Worm (Caenorhabditis elegans) whole organism, L4 larva: ENCODE measurements around the gene sftb-1.

Experiments
- F26F4.8 ChIP-seq: fragments of 200-800 bp; sonication (Bioruptor generic); conservative IDR thresholded peaks from 2 replicates; pipeline ENCODE4 v1.3.6; 2022; ENCODE audit warnings: missing genetic modification characterization, missing compliant biosample characterization
- F44E2.7 ChIP-seq: fragments of 200-800 bp; sonication (Bioruptor generic); IDR thresholded peaks from 2 replicates; pipeline ENCODE4 v2.1.2; 2022; ENCODE audit warnings: missing genetic modification characterization, missing compliant biosample characterization
- T20F7.1 ChIP-seq: fragments of 200-800 bp; sonication (Bioruptor generic); optimal IDR thresholded peaks from 2 replicates; lab custom pipeline; 2018; ENCODE audit warnings: mild to moderate bottlenecking, missing genetic modification characterization, missing compliant biosample characterization
- Y75B8A.6 ChIP-seq: fragments of 200-800 bp; sonication (Bioruptor generic); IDR thresholded peaks from 2 replicates; pipeline ENCODE4 v1.3.6; 2022; ENCODE audit warnings: missing genetic modification reagents, missing genetic modification characterization, missing compliant biosample characterization
- ama-1 ChIP-seq: fragments of 150-350 bp; optimal IDR thresholded peaks from 2 replicates; lab custom pipeline; 2014; ENCODE audit warnings: inconsistent platforms, mixed read lengths
- attf-4 ChIP-seq: sonication (generic microtip); optimal IDR thresholded peaks from 3 replicates; lab custom pipeline; 2017; ENCODE audit warnings: missing biosample characterization, missing genetic modification characterization
- ceh-20 ChIP-seq: fragments of 200-800 bp; sonication (Bioruptor generic); IDR thresholded peaks from 2 replicates; pipeline ENCODE4 v1.3.6; 2022; ENCODE audit warnings: missing genetic modification reagents, missing genetic modification characterization, missing compliant biosample characterization
- ceh-28 ChIP-seq: fragments of 150-350 bp; optimal IDR thresholded peaks from 2 replicates; lab custom pipeline; 2014; ENCODE audit warnings: missing biosample characterization, missing genetic modification reagents, missing genetic modification characterization
- ceh-32 ChIP-seq: sonication (generic microtip); optimal IDR thresholded peaks from 2 replicates; lab custom pipeline; 2016; ENCODE audit warnings: mild to moderate bottlenecking, missing genetic modification characterization, missing compliant biosample characterization; ENCODE audit not compliant: poor library complexity
- ceh-62 ChIP-seq: sonication (generic microtip); optimal IDR thresholded peaks from 2 replicates; lab custom pipeline; 2017; ENCODE audit warnings: missing biosample characterization, missing genetic modification characterization
- ceh-82 ChIP-seq: sonication (generic microtip); optimal IDR thresholded peaks from 2 replicates; lab custom pipeline; 2017; ENCODE audit warnings: missing biosample characterization, missing genetic modification characterization
- ctbp-1 ChIP-seq: fragments of 200-800 bp; sonication (Bioruptor generic); IDR thresholded peaks from 2 replicates; pipeline ENCODE4 v1.3.6; 2022; ENCODE audit warnings: missing genetic modification reagents, missing genetic modification characterization, missing compliant biosample characterization
- daf-12 ChIP-seq: fragments of 150-350 bp; optimal IDR thresholded peaks from 2 replicates; lab custom pipeline; 2014; ENCODE audit warnings: missing biosample characterization, missing genetic modification reagents, missing genetic modification characterization
- daf-16 ChIP-seq, 3 experiments: sonication (generic microtip); optimal IDR thresholded peaks; 2 replicates each; lab custom pipeline; 2016 to 2017; ENCODE audit warnings: missing genetic modification characterization in 3 of 3, missing genetic modification reagents in 3 of 3, mild to moderate bottlenecking in 2 of 3, missing compliant biosample characterization in 2 of 3, missing biosample characterization in 1 of 3, moderate library complexity in 1 of 3
- daf-8 ChIP-seq: fragments of 200-800 bp; sonication (Bioruptor generic); IDR thresholded peaks from 2 replicates; pipeline ENCODE4 v1.3.6; 2022; ENCODE audit warnings: missing genetic modification characterization, missing compliant biosample characterization
- dmd-6 ChIP-seq: fragments of 200-800 bp; sonication (Bioruptor generic); IDR thresholded peaks from 2 replicates; pipeline ENCODE4 v1.3.6; 2022; ENCODE audit warnings: missing genetic modification reagents, missing genetic modification characterization, missing compliant biosample characterization
- duxl-1 ChIP-seq: sonication (generic microtip); optimal IDR thresholded peaks from 2 replicates; lab custom pipeline; 2016; ENCODE audit warnings: mild to moderate bottlenecking, missing genetic modification characterization, moderate library complexity, missing compliant biosample characterization; ENCODE audit not compliant: poor library complexity
- dve-1 ChIP-seq: sonication (generic microtip); optimal IDR thresholded peaks from 2 replicates; lab custom pipeline; 2017; ENCODE audit warnings: antibody characterized with exemption, mild to moderate bottlenecking, missing genetic modification characterization, missing compliant biosample characterization; ENCODE audit not compliant: insufficient read depth
- fkh-10 ChIP-seq: fragments of 150-350 bp; optimal IDR thresholded peaks from 2 replicates; lab custom pipeline; 2014; ENCODE audit warnings: missing biosample characterization, missing genetic modification reagents, missing genetic modification characterization
- hlh-30 ChIP-seq: sonication (generic microtip); optimal IDR thresholded peaks from 2 replicates; lab custom pipeline; 2017; ENCODE audit warnings: antibody characterized with exemption, mild to moderate bottlenecking, missing genetic modification characterization, missing compliant biosample characterization; ENCODE audit not compliant: insufficient read depth
- jun-1 ChIP-seq: fragments of 150-350 bp; optimal IDR thresholded peaks from 2 replicates; lab custom pipeline; 2014; ENCODE audit warnings: missing biosample characterization, missing genetic modification reagents, missing genetic modification characterization
- lim-7 ChIP-seq: fragments of 200-800 bp; sonication (Bioruptor generic); IDR thresholded peaks from 2 replicates; pipeline ENCODE4 v1.3.6; 2022; ENCODE audit warnings: missing genetic modification characterization, missing compliant biosample characterization
- lin-13 ChIP-seq: fragments of 150-350 bp; optimal IDR thresholded peaks from 2 replicates; lab custom pipeline; 2014; ENCODE audit warnings: missing biosample characterization, missing genetic modification reagents, missing genetic modification characterization
- lin-29 ChIP-seq: fragments of 200-800 bp; sonication (Bioruptor generic); IDR thresholded peaks from 2 replicates; pipeline ENCODE4 v1.3.6; 2022; ENCODE audit warnings: missing genetic modification reagents, missing genetic modification characterization, missing compliant biosample characterization
- lir-3 ChIP-seq: sonication (generic microtip); optimal IDR thresholded peaks from 2 replicates; lab custom pipeline; 2016; ENCODE audit warnings: mild to moderate bottlenecking, missing genetic modification characterization, missing compliant biosample characterization
- lsy-2 ChIP-seq, 2 experiments: fragments of 150-350 bp in 1 of 2; sonication (generic microtip) in 1 of 2; optimal IDR thresholded peaks; 2 replicates each; lab custom pipeline; 2014 to 2017; ENCODE audit warnings: missing biosample characterization in 2 of 2, missing genetic modification characterization in 2 of 2
- madf-5 ChIP-seq, 2 experiments: fragments of 200-800 bp; sonication (Bioruptor generic); IDR thresholded peaks; 2 replicates each; pipeline ENCODE4 v1.3.6; 2022; ENCODE audit warnings: missing compliant biosample characterization in 2 of 2, missing genetic modification characterization in 2 of 2
- madf-9 ChIP-seq: fragments of 200-800 bp; sonication (Bioruptor generic); conservative IDR thresholded peaks from 2 replicates; pipeline ENCODE4 v1.3.6; 2022; ENCODE audit warnings: missing genetic modification reagents, missing genetic modification characterization, missing compliant biosample characterization
- mdl-1 ChIP-seq, 2 experiments: fragments of 150-350 bp in 1 of 2; sonication (generic microtip) in 1 of 2; optimal IDR thresholded peaks; 2 replicates each; lab custom pipeline; 2014 to 2017; ENCODE audit warnings: missing biosample characterization in 2 of 2, missing genetic modification characterization in 2 of 2
- mep-1 ChIP-seq: fragments of 150-350 bp; sonication (generic microtip); optimal IDR thresholded peaks from 3 replicates; lab custom pipeline; 2014; ENCODE audit warnings: missing biosample characterization, missing genetic modification characterization
- mes-2 ChIP-seq: sonication (generic microtip); optimal IDR thresholded peaks from 2 replicates; lab custom pipeline; 2016; ENCODE audit warnings: missing genotype, mild to moderate bottlenecking, missing genetic modification characterization, missing compliant biosample characterization; ENCODE audit not compliant: poor library complexity, severe bottlenecking
- mxl-2 ChIP-seq: fragments of 200-800 bp; sonication (Bioruptor generic); conservative IDR thresholded peaks from 2 replicates; pipeline ENCODE4 v1.3.6; 2022; ENCODE audit warnings: missing genetic modification reagents, missing genetic modification characterization, missing compliant biosample characterization
- nhr-102 ChIP-seq: sonication (generic microtip); optimal IDR thresholded peaks from 2 replicates; lab custom pipeline; 2016; ENCODE audit warnings: mild to moderate bottlenecking, missing genetic modification characterization, moderate library complexity, missing compliant biosample characterization
- nhr-11 ChIP-seq: fragments of 150-350 bp; optimal IDR thresholded peaks from 2 replicates; lab custom pipeline; 2014; ENCODE audit warnings: missing biosample characterization, missing genetic modification characterization
- nhr-28 ChIP-seq: fragments of 150-350 bp; optimal IDR thresholded peaks from 2 replicates; lab custom pipeline; 2014; ENCODE audit warnings: missing biosample characterization, missing genetic modification characterization
- nhr-48 ChIP-seq: sonication (generic microtip); optimal IDR thresholded peaks from 2 replicates; lab custom pipeline; 2016; ENCODE audit warnings: mild to moderate bottlenecking, missing genetic modification characterization, missing compliant biosample characterization
- nhr-6 ChIP-seq: fragments of 150-350 bp; optimal IDR thresholded peaks from 2 replicates; lab custom pipeline; 2014; ENCODE audit warnings: missing biosample characterization, missing genetic modification characterization
- pha-4 ChIP-seq, 2 experiments: fragments of 150-350 bp in 1 of 2; fragments of 200-800 bp in 1 of 2; sonication (Bioruptor generic) in 1 of 2; IDR thresholded peaks in 1 of 2; optimal IDR thresholded peaks in 1 of 2; 2 replicates each; pipeline versions ENCODE4 v1.3.6 to Lab custom; 2014 to 2022; ENCODE audit warnings: missing genetic modification characterization in 2 of 2, missing genetic modification reagents in 2 of 2, missing biosample characterization in 1 of 2, missing compliant biosample characterization in 1 of 2
- php-3 ChIP-seq: fragments of 200-800 bp; sonication (Bioruptor generic); IDR thresholded peaks from 2 replicates; pipeline ENCODE4 v1.3.6; 2022; ENCODE audit warnings: missing genetic modification reagents, missing genetic modification characterization, missing compliant biosample characterization
- rbr-2 ChIP-seq: sonication (generic microtip); optimal IDR thresholded peaks from 2 replicates; lab custom pipeline; 2016; ENCODE audit warnings: missing genotype, missing genetic modification characterization, missing compliant biosample characterization
- saeg-2 ChIP-seq: fragments of 200-800 bp; sonication (Bioruptor generic); IDR thresholded peaks from 2 replicates; pipeline ENCODE4 v1.3.6; 2022; ENCODE audit warnings: missing genetic modification reagents, missing genetic modification characterization, missing compliant biosample characterization
- sdz-12 ChIP-seq: fragments of 200-800 bp; sonication (Bioruptor generic); optimal IDR thresholded peaks from 2 replicates; lab custom pipeline; 2018; ENCODE audit warnings: mild to moderate bottlenecking, missing genetic modification characterization, missing compliant biosample characterization
- set-16 ChIP-seq: fragments of 200-800 bp; sonication (Bioruptor generic); IDR thresholded peaks from 2 replicates; pipeline ENCODE4 v1.3.6; 2022; ENCODE audit warnings: missing genetic modification reagents, missing genetic modification characterization, missing compliant biosample characterization
- skn-1 ChIP-seq: fragments of 150-350 bp; optimal IDR thresholded peaks from 2 replicates; lab custom pipeline; 2014; ENCODE audit warnings: missing biosample characterization, missing genetic modification characterization
- vab-7 ChIP-seq: fragments of 200-800 bp; sonication (Bioruptor generic); IDR thresholded peaks from 2 replicates; pipeline ENCODE4 v1.3.6; 2022; ENCODE audit warnings: missing genetic modification reagents, missing genetic modification characterization, missing compliant biosample characterization
- zfp-3 ChIP-seq: fragments of 200-800 bp; sonication (Bioruptor generic); conservative IDR thresholded peaks from 2 replicates; pipeline ENCODE4 v1.3.6; 2022; ENCODE audit warnings: missing genetic modification reagents, missing genetic modification characterization, missing compliant biosample characterization
- ztf-7 ChIP-seq: fragments of 150-350 bp; optimal IDR thresholded peaks from 2 replicates; lab custom pipeline; 2014; ENCODE audit warnings: missing biosample characterization, missing genetic modification characterization

sftb-1 gene

DNA sequence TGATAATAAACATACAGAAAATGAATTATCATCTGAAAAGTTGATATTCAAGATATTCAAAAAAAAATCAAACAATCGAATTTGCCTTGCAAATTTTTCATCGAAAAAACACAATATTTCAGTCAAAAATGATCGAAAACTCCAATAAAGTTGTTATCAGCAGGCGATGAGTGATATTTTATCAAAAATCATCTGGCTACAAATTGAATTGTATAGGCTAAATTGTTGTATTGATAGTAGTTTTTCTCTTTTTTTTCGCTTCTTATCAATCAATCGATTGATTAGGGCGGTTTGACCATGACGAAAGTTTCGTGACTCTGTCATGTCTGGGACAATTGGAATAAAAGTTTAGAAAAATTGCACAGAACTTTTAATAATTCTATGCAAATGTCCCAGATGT is 28.9 kb downstream of the sftb-1 start (continued):
- peak; percentile 79 for TF ChIP-seq php-3 (GFP tag; lab: Robert Waterston, UW)
- peak; percentile 33 for TF ChIP-seq hlh-30
- TF ChIP-seq ama-1 (lab: Kevin White, UChicago), result no peak
- peak; percentile 17 for TF ChIP-seq nhr-48 (tag; lab: Kevin White, UChicago)
- no peak for TF ChIP-seq Y75B8A.6 (GFP tag; lab: Robert Waterston, UW)
- no peak for TF ChIP-seq daf-12 (tag; lab: Kevin White, UChicago)
- peak; percentile 81 for TF ChIP-seq dmd-6 (GFP tag; lab: Robert Waterston, UW)
- TF ChIP-seq, all 104 proteins: peak for 12

DNA sequence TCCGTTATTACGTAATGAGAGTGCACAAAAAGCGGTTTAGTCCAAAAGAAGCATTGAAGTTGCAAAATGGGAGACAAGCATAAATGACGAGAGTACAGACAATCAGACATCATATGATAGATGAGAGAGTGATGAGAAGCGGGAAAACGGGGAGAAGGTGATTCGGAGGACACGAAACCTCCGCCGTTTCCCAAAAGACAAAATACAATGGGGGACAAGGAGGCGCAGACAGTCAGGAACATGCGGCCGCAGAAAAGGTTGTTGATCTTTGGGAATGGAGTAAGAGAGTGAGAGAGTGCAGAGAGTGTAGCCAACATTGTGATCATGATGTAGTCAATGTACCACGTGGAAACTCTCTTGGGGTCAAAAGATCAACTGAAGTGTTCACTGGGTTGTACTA is 31.4 kb downstream of the sftb-1 start:
- TF ChIP-seq F26F4.8 (no peak), ceh-20 (GFP tag; lab: Robert Waterston, UW) (peak; percentile 88), rbr-2 (peak; percentile 88), mep-1 (peak; percentile 96), vab-7 (GFP tag; lab: Robert Waterston, UW) (no peak), lir-3 (tag; lab: Kevin White, UChicago) (no peak), jun-1 (tag; lab: Kevin White, UChicago) (peak; percentile 79), lin-13 (GFP tag; lab: Kevin White, UChicago) (peak; percentile 81), mdl-1 (tag; optimal IDR thresholded peaks at IDR 0.05; lab: Kevin White, UChicago) (peak; percentile 91 to 99), attf-4 (tag; lab: Kevin White, UChicago) (no peak), nhr-11 (tag; lab: Kevin White, UChicago) (peak; percentile 100), dmd-6 (GFP tag; lab: Robert Waterston, UW) (peak; percentile 98), nhr-102 (peak; percentile 87), ceh-32 (peak; percentile 32), mes-2 (tag; lab: Kevin White, UChicago) (peak; percentile 76), ctbp-1 (GFP tag; lab: Robert Waterston, UW) (peak; percentile 89), duxl-1 (tag; lab: Kevin White, UChicago) (peak; percentile 70), skn-1 (no peak), ztf-7 (tag; lab: Kevin White, UChicago) (peak; percentile 74), ceh-82 (tag; lab: Kevin White, UChicago) (no peak), sdz-12 (GFP tag; lab: Kevin White, UChicago) (no peak), pha-4 (GFP tag; IDR thresholded peaks at IDR 0.05; lab: Robert Waterston, UW) (peak; percentile 86), pha-4 (tag; optimal IDR thresholded peaks at IDR 0.05; lab: Kevin White, UChicago) (peak; percentile 87), lim-7 (GFP tag; lab: Robert Waterston, UW) (no peak; the same call in 1 of the 2 replicates), fkh-10 (GFP tag; lab: Kevin White, UChicago) (peak; percentile 90), daf-16 (GFP tag; optimal IDR thresholded peaks at IDR 0.05; lab: Kevin White, UChicago) (peak; percentile 67 to 74), daf-16 (tag; optimal IDR thresholded peaks at IDR 0.05; lab: Kevin White, UChicago) (peak; percentile 93), lsy-2 (tag; optimal IDR thresholded peaks at IDR 0.05; lab: Kevin White, UChicago) (peak; percentile 84 to 89), nhr-48 (tag; lab: Kevin White, UChicago) (peak; percentile 98), hlh-30 (peak; percentile 98), daf-8 (no peak), nhr-28 (tag; lab: Kevin White, UChicago) (peak; percentile 100), zfp-3 (GFP tag; lab: Robert Waterston, UW) (peak; percentile 83), madf-5 (GFP tag; IDR thresholded peaks at IDR 0.05; lab: Robert Waterston, UW) (no peak), set-16 (GFP tag; lab: Robert Waterston, UW) (peak; percentile 57; the same call in 1 of the 2 replicates), lin-29 (GFP tag; lab: Robert Waterston, UW) (0 out of 2 replicates have a peak, but pooled peaks have one; percentile 31), T20F7.1 (GFP tag; lab: Kevin White, UChicago) (peak; percentile 71), saeg-2 (GFP tag; lab: Robert Waterston, UW) (peak; percentile 87), dve-1 (peak; percentile 97), ceh-62 (tag; lab: Kevin White, UChicago) (no peak), ceh-28 (tag; lab: Kevin White, UChicago) (peak; percentile 45), nhr-6 (tag; lab: Kevin White, UChicago) (peak; percentile 85), F44E2.7 (GFP tag; lab: Robert Waterston, UW) (no peak), madf-9 (GFP tag; lab: Robert Waterston, UW) (peak; percentile 70; the same call in 1 of the 2 replicates), mxl-2 (GFP tag; lab: Robert Waterston, UW) (peak; percentile 54; the same call in 1 of the 2 replicates)
